Fruit fly (Drosophila melanogaster): ENCODE data around the gene CG6763.

CG6763 gene

dm6 chr3R:23332535-23333333 lies 48.9 kb downstream of the CG6763 start:
- TF ChIP-seq mld (GFP tag; IDR thresholded peaks at IDR 0.05; ENCODE audit: partially characterized antibody) (no peak), CG3163 (GFP tag; optimal IDR thresholded peaks at IDR 0.05) (no peak), CG6765 (GFP tag; optimal IDR thresholded peaks at IDR 0.05) (no peak), amos (GFP tag; IDR thresholded peaks at IDR 0.05; ENCODE audit: partially characterized antibody) (no peak), sob (GFP tag; IDR thresholded peaks at IDR 0.05) (peak; percentile 31; the same call in 1 of the 2 replicates), CG12769 (tag; optimal IDR thresholded peaks at IDR 0.05) (peak; percentile 63), ato (GFP tag; IDR thresholded peaks at IDR 0.05; ENCODE audit: partially characterized antibody) (no peak), CG15696 (tag; optimal IDR thresholded peaks at IDR 0.05) (peak; percentile 61), Dad (GFP tag; optimal IDR thresholded peaks at IDR 0.05) (no peak), chn (GFP tag; optimal IDR thresholded peaks at IDR 0.05) (no peak), CG2712 (tag; optimal IDR thresholded peaks at IDR 0.05) (peak; percentile 72), rib (GFP tag; IDR thresholded peaks at IDR 0.05) (no peak), gt (GFP tag; IDR thresholded peaks at IDR 0.05) (0 out of 2 replicates have a peak, but pooled peaks have one; percentile 11), Poxn (GFP tag; IDR thresholded peaks at IDR 0.05) (no peak), CG13775 (GFP tag; optimal IDR thresholded peaks at IDR 0.05) (peak; percentile 49), oc (tag; optimal IDR thresholded peaks at IDR 0.05) (no peak), CG4820 (GFP tag; optimal IDR thresholded peaks at IDR 0.05) (peak; percentile 1), fd64A (GFP tag; optimal IDR thresholded peaks at IDR 0.05) (peak; percentile 42), CG8290 (GFP tag; optimal IDR thresholded peaks at IDR 0.05) (no peak), CG8290 (tag; optimal IDR thresholded peaks at IDR 0.05) (peak in 1 of 2 experiments; percentile 58), Mes4 (GFP tag; optimal IDR thresholded peaks at IDR 0.05) (peak; percentile 26), Eip74EF (GFP tag; optimal IDR thresholded peaks at IDR 0.05) (peak in 1 of 2 experiments; percentile 65), chinmo (GFP tag; IDR thresholded peaks at IDR 0.05; ENCODE audit: partially characterized antibody) (no peak), CG1603 (tag; optimal IDR thresholded peaks at IDR 0.05) (peak; percentile 59), CG18599 (GFP tag; optimal IDR thresholded peaks at IDR 0.05) (peak; percentile 51), hb (GFP tag; IDR thresholded peaks at IDR 0.05; ENCODE audit: partially characterized antibody) (no peak), zfh1 (GFP tag; IDR thresholded peaks at IDR 0.05) (no peak), CG9215 (GFP tag; IDR thresholded peaks at IDR 0.05) (0 out of 2 replicates have a peak, but pooled peaks have one; percentile 5), kay (GFP tag; optimal IDR thresholded peaks at IDR 0.05) (peak; percentile 42), CG2120 (GFP tag; optimal IDR thresholded peaks at IDR 0.05) (peak; percentile 70), Gug (GFP tag; IDR thresholded peaks at IDR 0.05) (no peak), Neu2 (GFP tag; optimal IDR thresholded peaks at IDR 0.05; ENCODE audit: borderline replicate concordance) (no peak), ssp (GFP tag; IDR thresholded peaks at IDR 0.05) (0 out of 2 replicates have a peak, but pooled peaks have one; percentile 9), Dip3 (GFP tag; optimal IDR thresholded peaks at IDR 0.05) (peak; percentile 33), CG11247 (GFP tag; IDR thresholded peaks at IDR 0.05) (no peak), Sin3A (optimal IDR thresholded peaks at IDR 0.05) (no peak), Nf-YB (GFP tag; optimal IDR thresholded peaks at IDR 0.05) (peak; percentile 38), gem (tag; optimal IDR thresholded peaks at IDR 0.05) (peak; percentile 78), CG1792 (GFP tag; optimal IDR thresholded peaks at IDR 0.05) (no peak), al (GFP tag; IDR thresholded peaks at IDR 0.05) (peak; percentile 11; the same call in 1 of the 2 replicates), abd-A (tag; optimal IDR thresholded peaks at IDR 0.05) (no peak), Lim3 (GFP tag; IDR thresholded peaks at IDR 0.05) (no peak), twi (tag; optimal IDR thresholded peaks at IDR 0.05) (no peak), CG12299 (tag; optimal IDR thresholded peaks at IDR 0.05) (no peak), sug (tag; optimal IDR thresholded peaks at IDR 0.05) (no peak), grau (tag; optimal IDR thresholded peaks at IDR 0.05) (peak; percentile 72), CG4328 (GFP tag; optimal IDR thresholded peaks at IDR 0.05) (peak; percentile 1), CG8944 (GFP tag; optimal IDR thresholded peaks at IDR 0.05) (no peak), dmrt99B (tag; optimal IDR thresholded peaks at IDR 0.05) (peak; percentile 73)

Measured in whole organism, embryonic.